Worm (Caenorhabditis elegans): ENCODE measurements around the gene Y53G8AM.4.

The Y53G8AM.4 gene

DNA sequence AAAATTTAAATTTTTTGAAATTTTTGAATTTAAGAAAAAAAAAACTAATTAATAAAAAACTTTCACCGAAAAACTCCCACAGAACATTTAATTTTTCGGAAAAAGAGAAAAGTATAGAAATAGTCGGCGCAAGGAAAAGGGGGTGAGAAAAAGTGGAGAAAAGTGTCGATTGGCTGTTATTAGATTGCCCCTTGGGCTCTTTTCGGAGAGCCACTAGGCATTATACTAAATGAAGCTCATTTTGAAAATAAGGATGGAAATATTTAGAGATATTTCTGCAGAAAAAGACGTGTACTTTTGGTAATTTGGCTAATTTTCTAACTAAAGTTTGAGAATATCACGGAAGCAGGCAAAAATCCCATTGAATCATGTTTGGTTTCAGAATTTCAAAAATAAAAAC, 31.4 kb downstream of the Y53G8AM.4 start:
- TF ChIP-seq B0310.2 (tag; optimal IDR thresholded peaks at IDR 0.05) (no peak), pes-1 (GFP tag; IDR thresholded peaks at IDR 0.05) (no peak), hmbx-1 (tag; optimal IDR thresholded peaks at IDR 0.05) (no peak), tbx-37 (GFP tag; conservative IDR thresholded peaks at IDR 0.05) (no peak), tra-4 (tag; optimal IDR thresholded peaks at IDR 0.05) (no peak), ceh-36 (tag; optimal IDR thresholded peaks at IDR 0.05) (no peak), scrt-1 (GFP tag; IDR thresholded peaks at IDR 0.05) (no peak)

DNA sequence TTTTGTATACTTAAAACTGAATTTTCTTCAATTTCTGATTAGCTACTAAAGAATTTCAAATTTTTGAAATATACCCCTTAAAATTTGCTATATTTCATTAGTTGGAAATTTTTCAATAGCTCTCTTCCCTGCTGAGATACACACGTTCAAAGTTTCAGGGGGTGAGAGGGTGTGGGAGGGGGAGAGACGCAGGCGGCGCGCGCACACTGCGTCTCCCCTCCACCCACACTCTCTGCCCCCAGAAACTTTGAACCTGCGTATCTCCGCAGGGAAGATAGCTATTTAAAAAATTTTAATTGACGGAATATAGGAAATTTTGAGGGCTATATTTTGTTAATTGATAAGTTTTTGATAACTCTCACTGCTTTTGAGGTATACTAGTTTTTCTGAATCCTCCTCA, 32.8 kb downstream of the Y53G8AM.4 start:
- TF ChIP-seq hnd-1 (tag; optimal IDR thresholded peaks at IDR 0.05), result no peak
- TF ChIP-seq ceh-36 (tag; optimal IDR thresholded peaks at IDR 0.05), result no peak
- TF ChIP-seq tra-4 (tag; optimal IDR thresholded peaks at IDR 0.05), result no peak
- no peak for TF ChIP-seq B0310.2 (tag; optimal IDR thresholded peaks at IDR 0.05)
- TF ChIP-seq scrt-1 (GFP tag; IDR thresholded peaks at IDR 0.05), result no peak
- no peak for TF ChIP-seq tbx-37 (GFP tag; conservative IDR thresholded peaks at IDR 0.05)
- TF ChIP-seq flt-1 (GFP tag; IDR thresholded peaks at IDR 0.05), result no peak
- TF ChIP-seq F13C5.2 (tag; optimal IDR thresholded peaks at IDR 0.05), result no peak
- TF ChIP-seq ama-1 (optimal IDR thresholded peaks at IDR 0.05), result no peak
- no peak for TF ChIP-seq pes-1 (GFP tag; IDR thresholded peaks at IDR 0.05)
- TF ChIP-seq hmbx-1 (tag; optimal IDR thresholded peaks at IDR 0.05), result no peak
- TF ChIP-seq aly-1 (tag; optimal IDR thresholded peaks at IDR 0.05), result no peak
- TF ChIP-seq hmg-4 (GFP tag; optimal IDR thresholded peaks at IDR 0.05), result no peak
- TF ChIP-seq ceh-13 (GFP tag; optimal IDR thresholded peaks at IDR 0.05), result no peak
- TF ChIP-seq ets-7 (tag; optimal IDR thresholded peaks at IDR 0.05), result no peak
- TF ChIP-seq sea-1 (GFP tag; conservative IDR thresholded peaks at IDR 0.05), result no peak
- no peak for TF ChIP-seq tbx-11 (GFP tag; IDR thresholded peaks at IDR 0.05)

DNA sequence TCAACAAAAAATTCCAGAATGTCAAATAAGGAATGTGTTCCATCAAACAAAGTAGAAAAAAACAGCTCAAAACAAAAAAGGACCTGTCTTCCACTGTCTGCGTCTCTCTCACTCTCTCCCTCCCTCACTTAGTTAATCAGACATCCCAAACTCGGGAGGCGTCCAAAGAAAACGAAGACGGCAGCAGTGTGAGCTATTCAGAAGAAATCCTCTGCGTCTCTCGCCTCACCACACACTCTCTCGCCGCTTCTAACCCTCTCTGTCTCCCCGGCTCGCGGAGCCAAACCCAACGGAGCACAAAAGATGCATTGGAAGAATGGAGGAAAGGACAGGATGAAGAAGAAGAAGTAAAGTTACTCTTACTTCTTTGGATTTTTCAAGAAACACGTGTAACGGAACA, 35.2 kb downstream of the Y53G8AM.4 start:
- TF ChIP-seq tbx-11 (GFP tag; IDR thresholded peaks at IDR 0.05) (no peak), sea-1 (GFP tag; conservative IDR thresholded peaks at IDR 0.05) (no peak), hmg-4 (GFP tag; optimal IDR thresholded peaks at IDR 0.05) (peak; percentile 35)

DNA sequence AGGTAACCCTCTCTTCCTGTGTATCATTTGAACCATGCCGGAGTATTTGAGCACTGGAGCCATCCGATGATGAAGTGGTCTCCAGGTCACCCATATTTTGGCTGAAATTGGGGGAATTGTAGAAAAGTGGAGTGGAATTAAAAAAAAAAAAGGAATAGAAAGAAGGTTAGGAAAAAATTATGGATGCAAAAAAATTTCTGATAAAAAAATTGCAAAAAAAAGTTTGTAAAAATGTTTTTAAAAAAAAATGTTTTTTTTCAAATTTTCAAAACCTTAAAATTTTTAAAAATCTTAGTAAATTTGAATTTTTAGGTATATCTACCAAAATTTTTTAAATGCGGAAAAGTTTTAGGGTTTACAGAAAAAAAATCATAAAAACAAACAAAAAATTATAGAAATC, 36.4 kb downstream of the Y53G8AM.4 start, which contains the start of gene frm-8:
frm-8 (minus strand) TSS at position 101 of the 400 bp plus-strand sequence.
- TF ChIP-seq B0310.2 (tag; optimal IDR thresholded peaks at IDR 0.05) (no peak), ceh-13 (GFP tag; optimal IDR thresholded peaks at IDR 0.05) (no peak), sea-1 (GFP tag; conservative IDR thresholded peaks at IDR 0.05) (no peak), ceh-36 (tag; optimal IDR thresholded peaks at IDR 0.05) (no peak), scrt-1 (GFP tag; IDR thresholded peaks at IDR 0.05) (no peak), hmbx-1 (tag; optimal IDR thresholded peaks at IDR 0.05) (no peak), hnd-1 (tag; optimal IDR thresholded peaks at IDR 0.05) (no peak), tbx-37 (GFP tag; conservative IDR thresholded peaks at IDR 0.05) (no peak), ets-7 (tag; optimal IDR thresholded peaks at IDR 0.05) (no peak), tbx-11 (GFP tag; IDR thresholded peaks at IDR 0.05) (no peak), aly-1 (tag; optimal IDR thresholded peaks at IDR 0.05) (no peak), ama-1 (optimal IDR thresholded peaks at IDR 0.05) (no peak), tra-4 (tag; optimal IDR thresholded peaks at IDR 0.05) (no peak), F13C5.2 (tag; optimal IDR thresholded peaks at IDR 0.05) (no peak), pes-1 (GFP tag; IDR thresholded peaks at IDR 0.05) (no peak), flt-1 (GFP tag; IDR thresholded peaks at IDR 0.05) (no peak)
